Worm (Caenorhabditis elegans) whole organism, early embryonic: Measurements from ENCODE around the gene ZK632.14.

Source experiments
- F13C5.2 ChIP-seq: sonication (generic microtip); optimal IDR thresholded peaks from 2 replicates; lab custom pipeline; 2017; ENCODE audit warnings: mild to moderate bottlenecking, missing genetic modification characterization, inconsistent platforms, missing compliant biosample characterization
- ama-1 ChIP-seq: fragments of 150-350 bp; optimal IDR thresholded peaks from 2 replicates; lab custom pipeline; 2014
- flt-1 ChIP-seq: fragments of 200-800 bp; sonication (Bioruptor generic); IDR thresholded peaks from 2 replicates; pipeline ENCODE4 v1.3.6; 2022; ENCODE audit warnings: missing genetic modification characterization, missing compliant biosample characterization

DNA sequence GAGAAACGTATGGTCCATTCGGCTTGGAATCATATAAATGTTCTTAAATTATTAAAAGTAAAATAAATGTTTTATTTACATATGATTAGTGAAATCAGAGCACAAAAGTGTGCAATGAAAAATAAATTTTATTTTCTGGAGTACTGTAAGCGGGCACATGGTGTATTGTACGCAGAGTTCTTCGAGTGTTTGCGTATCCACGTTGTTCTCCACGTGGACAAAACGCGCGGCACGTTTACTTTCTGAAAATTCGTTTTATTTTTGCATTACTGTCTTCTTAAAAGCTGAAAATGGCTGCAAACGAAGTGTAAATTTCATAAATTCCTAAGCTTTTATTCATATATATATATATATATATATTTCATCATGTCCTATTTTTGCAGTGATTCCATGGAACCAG lies 19.3 kb downstream of the ZK632.14 start:
- TF ChIP-seq ama-1: no peak
- no peak for TF ChIP-seq F13C5.2 (tag; lab: Kevin White, UChicago)
- TF ChIP-seq flt-1 (GFP tag; lab: Robert Waterston, UW): no peak
